Worm (Caenorhabditis elegans): ENCODE data around the gene mig-6.

ce11 chrV:7847687-7848086 lies 20.7 kb downstream of the mig-6 start:
- TF ChIP-seq lin-13 (tag; optimal IDR thresholded peaks at IDR 0.05) (no peak), ztf-11 (tag; optimal IDR thresholded peaks at IDR 0.05) (no peak), pha-4 (tag; optimal IDR thresholded peaks at IDR 0.05) (peak; percentile 62), nhr-76 (tag; optimal IDR thresholded peaks at IDR 0.05) (no peak), elt-3 (tag; optimal IDR thresholded peaks at IDR 0.05) (no peak), ham-2 (GFP tag; optimal IDR thresholded peaks at IDR 0.05) (no peak), drap-1 (GFP tag; optimal IDR thresholded peaks at IDR 0.05) (no peak), sptf-1 (tag; optimal IDR thresholded peaks at IDR 0.05) (no peak), ceh-83 (GFP tag; optimal IDR thresholded peaks at IDR 0.05) (no peak), unc-39 (tag; optimal IDR thresholded peaks at IDR 0.05) (no peak), nhr-2 (tag; optimal IDR thresholded peaks at IDR 0.05) (no peak), snpc-4 (tag; optimal IDR thresholded peaks at IDR 0.05) (no peak), nhr-237 (tag; optimal IDR thresholded peaks at IDR 0.05) (no peak), nhr-12 (tag; optimal IDR thresholded peaks at IDR 0.05) (no peak)

Measured in whole organism, mixed stage, embryonic.